Worm (Caenorhabditis elegans): ENCODE data around the gene clp-6.

Gene clp-6

DNA sequence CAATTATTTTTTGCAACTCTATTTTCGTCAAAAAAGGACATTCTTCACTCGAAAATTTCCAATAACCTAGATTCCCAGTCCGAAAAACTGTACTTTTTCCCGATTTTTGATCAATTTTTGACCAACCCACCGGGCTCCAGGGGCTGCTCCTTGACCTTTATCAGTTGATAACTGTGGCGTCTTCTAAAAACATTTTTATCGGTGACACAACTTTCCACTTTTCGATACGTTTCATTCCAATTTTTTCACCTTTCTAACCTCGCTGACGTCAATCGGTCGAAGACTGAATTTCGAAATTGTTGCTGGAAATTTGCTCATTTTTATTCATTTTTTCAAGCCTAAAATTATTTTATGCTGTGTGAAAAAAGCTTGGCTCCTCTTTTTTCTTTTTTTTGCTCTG lies 45.2 kb downstream of the clp-6 start:
- TF ChIP-seq T26A8.4 (GFP tag; IDR thresholded peaks at IDR 0.05) (no peak), aly-2 (tag; optimal IDR thresholded peaks at IDR 0.05) (no peak), zip-2 (tag; optimal IDR thresholded peaks at IDR 0.05) (no peak), nhr-111 (GFP tag; optimal IDR thresholded peaks at IDR 0.05) (no peak), madf-5 (GFP tag; IDR thresholded peaks at IDR 0.05) (no peak), daf-12 (tag; optimal IDR thresholded peaks at IDR 0.05) (no peak), F37D6.2 (tag; optimal IDR thresholded peaks at IDR 0.05) (no peak), madf-9 (GFP tag; conservative IDR thresholded peaks at IDR 0.05) (no peak), saeg-2 (GFP tag; IDR thresholded peaks at IDR 0.05) (no peak), nhr-77 (tag; optimal IDR thresholded peaks at IDR 0.05) (peak; percentile 4), attf-4 (tag; optimal IDR thresholded peaks at IDR 0.05) (no peak), sdz-12 (GFP tag; optimal IDR thresholded peaks at IDR 0.05) (no peak), nhr-41 (GFP tag; IDR thresholded peaks at IDR 0.05) (peak; percentile 62; the same call in 1 of the 2 replicates), nhr-28 (tag; optimal IDR thresholded peaks at IDR 0.05) (peak; percentile 19), F10B5.3 (tag; optimal IDR thresholded peaks at IDR 0.05) (no peak), fos-1 (tag; optimal IDR thresholded peaks at IDR 0.05) (no peak), ceh-32 (tag; optimal IDR thresholded peaks at IDR 0.05; ENCODE audit: poor library complexity) (no peak), F49E8.2 (tag; optimal IDR thresholded peaks at IDR 0.05; ENCODE audit: borderline replicate concordance) (no peak), pqm-1 (tag; optimal IDR thresholded peaks at IDR 0.05) (peak; percentile 34), ceh-28 (tag; optimal IDR thresholded peaks at IDR 0.05) (no peak), dpl-1 (GFP tag; optimal IDR thresholded peaks at IDR 0.05) (no peak), aha-1 (tag) (peak; percentile 26), mdl-1 (tag; optimal IDR thresholded peaks at IDR 0.05) (no peak), nhr-25 (tag; optimal IDR thresholded peaks at IDR 0.05; ENCODE audit: borderline replicate concordance, insufficient read depth) (no peak), dmd-6 (GFP tag; IDR thresholded peaks at IDR 0.05) (peak; percentile 43; the same call in 1 of the 2 replicates), set-16 (GFP tag; IDR thresholded peaks at IDR 0.05) (no peak), egl-27 (tag; optimal IDR thresholded peaks at IDR 0.05) (no peak), hlh-11 (tag; optimal IDR thresholded peaks at IDR 0.05) (peak; percentile 39), duxl-1 (tag; optimal IDR thresholded peaks at IDR 0.05; ENCODE audit: poor library complexity) (no peak), rbr-2 (tag; optimal IDR thresholded peaks at IDR 0.05) (no peak), tag-97 (GFP tag; IDR thresholded peaks at IDR 0.05) (no peak), zip-11 (GFP tag; IDR thresholded peaks at IDR 0.05) (no peak), T20F7.1 (GFP tag; optimal IDR thresholded peaks at IDR 0.05) (no peak), mxl-3 (GFP tag; optimal IDR thresholded peaks at IDR 0.05) (no peak), dve-1 (tag; optimal IDR thresholded peaks at IDR 0.05; ENCODE audit: insufficient read depth) (peak; percentile 32)

DNA sequence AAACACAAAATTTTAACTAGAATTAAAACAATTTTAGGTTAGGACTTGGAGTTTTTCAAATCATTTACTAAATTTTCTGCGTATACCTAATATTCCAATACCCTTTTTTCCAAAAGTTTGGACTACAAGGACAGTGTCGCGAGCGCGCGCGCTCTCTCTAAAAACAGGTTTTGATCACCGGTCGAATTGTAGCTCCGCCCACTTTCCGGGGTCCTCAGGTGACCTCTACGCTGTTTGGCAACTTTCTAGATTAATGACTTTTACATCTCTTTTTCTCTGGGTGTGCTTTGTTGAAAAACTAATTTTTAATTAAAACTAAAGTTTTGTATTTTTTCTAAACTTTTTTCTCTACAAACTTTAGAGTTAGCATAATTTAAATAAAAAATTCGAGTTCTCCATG lies 45.8 kb downstream of the clp-6 start:
- TF ChIP-seq hlh-30 (tag; optimal IDR thresholded peaks at IDR 0.05; ENCODE audit: insufficient read depth) (peak; percentile 47), Y105C5A.15 (GFP tag; IDR thresholded peaks at IDR 0.05) (no peak), unc-39 (tag; optimal IDR thresholded peaks at IDR 0.05) (no peak), nhr-102 (tag; optimal IDR thresholded peaks at IDR 0.05) (no peak), lin-15B (tag; optimal IDR thresholded peaks at IDR 0.05) (no peak), nhr-42 (GFP tag; IDR thresholded peaks at IDR 0.05) (no peak), mdl-1 (tag; optimal IDR thresholded peaks at IDR 0.05) (peak in 1 of 2 experiments; percentile 6), nhr-28 (tag; optimal IDR thresholded peaks at IDR 0.05) (peak; percentile 21), snpc-4 (tag; optimal IDR thresholded peaks at IDR 0.05) (no peak), dmd-9 (GFP tag; IDR thresholded peaks at IDR 0.05) (no peak)

Data from whole organism, L4 larva.